Worm (Caenorhabditis elegans) whole organism, late embryonic: ENCODE results near the gene F39B3.3.

Experiments
- C08G9.2 ChIP-seq: sonication (generic microtip); optimal IDR thresholded peaks from 2 replicates; lab custom pipeline; 2016; ENCODE audit warnings: mild to moderate bottlenecking, missing genetic modification characterization, moderate library complexity, missing compliant biosample characterization
- C38D4.7 ChIP-seq: fragments of 200-800 bp; sonication (Bioruptor generic); optimal IDR thresholded peaks from 2 replicates; lab custom pipeline; 2018; ENCODE audit warnings: mild to moderate bottlenecking, missing genetic modification characterization, moderate library complexity, missing compliant biosample characterization
- K02D7.2 ChIP-seq: sonication (generic microtip); optimal IDR thresholded peaks from 2 replicates; lab custom pipeline; 2017; ENCODE audit warnings: mild to moderate bottlenecking, missing genetic modification characterization, missing compliant biosample characterization
- K09A11.1 ChIP-seq: sonication (generic microtip); optimal IDR thresholded peaks from 2 replicates; lab custom pipeline; 2017; ENCODE audit warnings: antibody characterized with exemption, mild to moderate bottlenecking, missing genetic modification characterization, missing compliant biosample characterization; ENCODE audit not compliant: insufficient read depth
- ahr-1 ChIP-seq: sonication (generic microtip); optimal IDR thresholded peaks from 2 replicates; lab custom pipeline; 2016; ENCODE audit warnings: missing genetic modification characterization, missing compliant biosample characterization
- ama-1 ChIP-seq: fragments of 150-350 bp; optimal IDR thresholded peaks from 2 replicates; lab custom pipeline; 2014
- ceh-14 ChIP-seq: sonication (generic microtip); optimal IDR thresholded peaks from 2 replicates; lab custom pipeline; 2016; ENCODE audit warnings: missing genotype, missing genetic modification characterization, missing compliant biosample characterization
- ceh-22 ChIP-seq: sonication (generic microtip); optimal IDR thresholded peaks from 2 replicates; lab custom pipeline; 2017; ENCODE audit warnings: missing biosample characterization, missing genetic modification characterization
- ceh-30 ChIP-seq: fragments of 150-350 bp; optimal IDR thresholded peaks from 2 replicates; lab custom pipeline; 2014; ENCODE audit warnings: missing biosample characterization, missing genetic modification characterization
- ceh-48 ChIP-seq: sonication (generic microtip); optimal IDR thresholded peaks from 2 replicates; lab custom pipeline; 2016; ENCODE audit warnings: missing genetic modification characterization, inconsistent platforms, missing compliant biosample characterization
- che-1 ChIP-seq: sonication (generic microtip); optimal IDR thresholded peaks from 2 replicates; lab custom pipeline; 2016; ENCODE audit warnings: mild to moderate bottlenecking, missing genetic modification characterization, missing compliant biosample characterization
- dve-1 ChIP-seq: sonication (generic microtip); optimal IDR thresholded peaks from 2 replicates; lab custom pipeline; 2017; ENCODE audit warnings: antibody characterized with exemption, mild to moderate bottlenecking, missing genetic modification characterization, missing compliant biosample characterization
- elt-2 ChIP-seq: sonication (generic microtip); optimal IDR thresholded peaks from 2 replicates; lab custom pipeline; 2016; ENCODE audit warnings: missing genetic modification reagents, missing genetic modification characterization, missing compliant biosample characterization
- ets-4 ChIP-seq: sonication (generic microtip); optimal IDR thresholded peaks from 2 replicates; lab custom pipeline; 2016; ENCODE audit warnings: missing genetic modification characterization, missing compliant biosample characterization
- eyg-1 ChIP-seq: sonication (generic microtip); optimal IDR thresholded peaks from 2 replicates; lab custom pipeline; 2016; ENCODE audit warnings: missing genotype, missing genetic modification characterization, missing compliant biosample characterization
- hlh-13 ChIP-seq: fragments of 200-800 bp; sonication (Bioruptor generic); optimal IDR thresholded peaks from 2 replicates; lab custom pipeline; 2018; ENCODE audit warnings: mild to moderate bottlenecking, missing genetic modification characterization, missing compliant biosample characterization
- hlh-30 ChIP-seq: sonication (generic microtip); optimal IDR thresholded peaks from 2 replicates; lab custom pipeline; 2017; ENCODE audit warnings: antibody characterized with exemption, missing genetic modification characterization, missing compliant biosample characterization; ENCODE audit not compliant: insufficient read depth
- hlh-6 ChIP-seq: sonication (generic microtip); optimal IDR thresholded peaks from 2 replicates; lab custom pipeline; 2016; ENCODE audit warnings: missing genotype, missing genetic modification characterization, missing compliant biosample characterization
- lim-6 ChIP-seq: sonication (generic microtip); optimal IDR thresholded peaks from 2 replicates; lab custom pipeline; 2016; ENCODE audit warnings: missing genetic modification characterization, missing compliant biosample characterization
- madf-2 ChIP-seq: sonication (generic microtip); optimal IDR thresholded peaks from 2 replicates; lab custom pipeline; 2017; ENCODE audit warnings: missing genetic modification characterization, missing compliant biosample characterization
- nhr-11 ChIP-seq: fragments of 150-350 bp; optimal IDR thresholded peaks from 2 replicates; lab custom pipeline; 2014; ENCODE audit warnings: missing biosample characterization, missing genetic modification characterization
- nhr-232 ChIP-seq: sonication (generic microtip); optimal IDR thresholded peaks from 2 replicates; lab custom pipeline; 2016; ENCODE audit warnings: missing genetic modification characterization, missing compliant biosample characterization
- odd-2 ChIP-seq: sonication (generic microtip); optimal IDR thresholded peaks from 2 replicates; lab custom pipeline; 2017; ENCODE audit warnings: antibody characterized with exemption, mild to moderate bottlenecking, missing genetic modification characterization, missing compliant biosample characterization
- pqm-1 ChIP-seq: sonication (generic microtip); optimal IDR thresholded peaks from 2 replicates; lab custom pipeline; 2016; ENCODE audit warnings: missing genetic modification characterization, missing compliant biosample characterization
- sdc-2 ChIP-seq: sonication (generic microtip); optimal IDR thresholded peaks from 2 replicates; lab custom pipeline; 2016; ENCODE audit warnings: missing genotype, missing genetic modification characterization, missing compliant biosample characterization
- unc-3 ChIP-seq, 2 experiments: fragments of 200-800 bp in 1 of 2; sonication (Bioruptor generic) in 1 of 2; sonication (generic microtip) in 1 of 2; conservative IDR thresholded peaks in 1 of 2; optimal IDR thresholded peaks in 1 of 2; 2 replicates each; pipeline versions ENCODE4 v1.3.6 to Lab custom; 2016 to 2022; ENCODE audit warnings: missing compliant biosample characterization in 2 of 2, missing genetic modification characterization in 2 of 2, missing genetic modification reagents in 1 of 2
- unc-55 ChIP-seq: sonication (generic microtip); optimal IDR thresholded peaks from 2 replicates; lab custom pipeline; 2017; ENCODE audit warnings: missing biosample characterization, missing genetic modification reagents, missing genetic modification characterization

The F39B3.3 gene

ce11 chrX:17537568-17537967 lies 41.3 kb downstream of the F39B3.3 start:
- TF ChIP-seq unc-3 (GFP tag; conservative IDR thresholded peaks at IDR 0.05; lab: Robert Waterston, UW) (no peak), unc-3 (tag; optimal IDR thresholded peaks at IDR 0.05; lab: Kevin White, UChicago) (no peak), hlh-6 (tag; lab: Kevin White, UChicago) (no peak), hlh-30 (tag; lab: Kevin White, UChicago) (no peak), ceh-30 (no peak), ahr-1 (tag; lab: Kevin White, UChicago) (no peak), nhr-11 (tag; lab: Kevin White, UChicago) (no peak), madf-2 (tag; lab: Kevin White, UChicago) (no peak), unc-55 (GFP tag; lab: Kevin White, UChicago) (no peak), hlh-13 (GFP tag; lab: Kevin White, UChicago) (no peak), ceh-48 (tag; lab: Kevin White, UChicago) (no peak), ama-1 (no peak), C08G9.2 (tag; lab: Kevin White, UChicago) (no peak), ets-4 (no peak), eyg-1 (tag; lab: Kevin White, UChicago) (no peak)

- TF ChIP-seq ceh-22 (no peak), sdc-2 (tag; lab: Kevin White, UChicago) (no peak), K09A11.1 (tag; lab: Kevin White, UChicago) (no peak), hlh-13 (GFP tag; lab: Kevin White, UChicago) (no peak), dve-1 (tag; lab: Kevin White, UChicago) (no peak), che-1 (tag; lab: Kevin White, UChicago) (no peak), ceh-14 (tag; lab: Kevin White, UChicago) (no peak), pqm-1 (tag; lab: Kevin White, UChicago) (no peak)
These were observed 44.0 kb downstream of the F39B3.3 start for ce11 chrX:17534877-17535276.

ce11 chrX:17534014-17534465 lies 44.9 kb downstream of the F39B3.3 start, which contains the start of gene F31A3.3:
TSS of gene F31A3.3 (minus strand) at chrX:17534064.
- TF ChIP-seq K02D7.2, result no peak
- peak; percentile 25 for TF ChIP-seq elt-2 (tag; lab: Kevin White, UChicago)
- TF ChIP-seq odd-2, result no peak
- TF ChIP-seq nhr-232 (tag; lab: Kevin White, UChicago), result no peak
- no peak for TF ChIP-seq lim-6
- TF ChIP-seq C38D4.7, result no peak
